Fruit fly (Drosophila melanogaster): ENCODE results near the gene CG4362.

The CG4362 gene

DNA sequence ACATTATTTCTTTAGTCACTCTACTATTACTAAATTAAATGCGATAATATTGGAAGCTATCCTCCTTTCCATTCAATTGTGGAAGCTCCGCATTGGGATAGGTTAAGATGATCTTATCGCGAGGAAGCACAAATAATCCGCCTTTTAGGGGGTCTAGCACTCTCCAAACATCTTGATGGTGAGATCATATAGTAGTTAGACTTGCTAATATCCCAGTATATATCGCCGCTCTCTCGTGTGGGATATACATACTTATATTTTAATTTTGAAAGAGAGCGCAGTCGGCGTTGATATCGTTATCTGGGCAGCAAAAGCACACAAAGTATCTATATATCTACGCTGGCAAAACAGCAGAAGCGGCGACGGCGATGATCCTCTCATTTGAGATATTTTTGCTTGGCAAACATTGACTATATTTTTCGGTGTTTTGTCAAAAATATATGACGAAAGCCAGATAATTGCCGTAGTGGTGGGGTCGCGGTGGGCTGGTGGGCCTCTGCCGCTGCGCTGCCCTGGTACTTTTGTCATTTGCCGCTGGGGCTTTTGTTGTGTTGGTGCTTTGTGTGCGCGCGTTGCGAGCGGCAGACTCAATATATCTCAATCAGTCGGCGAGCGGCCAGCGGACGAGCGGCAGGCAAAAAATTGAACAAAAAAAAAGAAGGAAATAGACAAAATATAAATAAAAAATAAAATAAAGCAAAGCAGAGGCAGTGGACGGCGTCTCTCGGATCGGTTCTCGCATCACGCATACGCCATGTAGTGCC, 10.2 kb upstream of the CG4362 start (continued):
- TF ChIP-seq danr (GFP tag; IDR thresholded peaks at IDR 0.05) (no peak), vvl (GFP tag; IDR thresholded peaks at IDR 0.05) (no peak), CG2889 (GFP tag; IDR thresholded peaks at IDR 0.05) (no peak), Trl (optimal IDR thresholded peaks at IDR 0.05) (peak in 1 of 2 experiments; percentile 41), Trl (GFP tag; optimal IDR thresholded peaks at IDR 0.05) (no peak), CG2875 (GFP tag; optimal IDR thresholded peaks at IDR 0.05) (no peak), Drgx (GFP tag; IDR thresholded peaks at IDR 0.05) (peak; percentile 75), ind (GFP tag; optimal IDR thresholded peaks at IDR 0.05) (no peak), Fer1 (GFP tag; optimal IDR thresholded peaks at IDR 0.05) (peak; percentile 46), CG18011 (GFP tag; optimal IDR thresholded peaks at IDR 0.05) (no peak), CG8290 (GFP tag; optimal IDR thresholded peaks at IDR 0.05) (no peak), CG8290 (tag; optimal IDR thresholded peaks at IDR 0.05) (no peak), shn (GFP tag; optimal IDR thresholded peaks at IDR 0.05) (no peak), CG10979 (tag; optimal IDR thresholded peaks at IDR 0.05) (no peak), CG14441 (GFP tag; IDR thresholded peaks at IDR 0.05) (no peak), otp (GFP tag; IDR thresholded peaks at IDR 0.05) (no peak), br (optimal IDR thresholded peaks at IDR 0.05) (no peak), ssp (GFP tag; IDR thresholded peaks at IDR 0.05) (no peak), Blimp-1 (GFP tag; optimal IDR thresholded peaks at IDR 0.05) (no peak), CG12744 (GFP tag; optimal IDR thresholded peaks at IDR 0.05) (no peak), Tbp (GFP tag; optimal IDR thresholded peaks at IDR 0.05) (no peak), CG12236 (GFP tag; optimal IDR thresholded peaks at IDR 0.05) (no peak), Bgb (GFP tag; IDR thresholded peaks at IDR 0.05; ENCODE audit: partially characterized antibody) (no peak), sqz (GFP tag; optimal IDR thresholded peaks at IDR 0.05) (no peak), fd96Cb (tag; optimal IDR thresholded peaks at IDR 0.05) (no peak), CG11695 (GFP tag; IDR thresholded peaks at IDR 0.05) (no peak), CG1024 (GFP tag; IDR thresholded peaks at IDR 0.05) (no peak), YL-1 (GFP tag; optimal IDR thresholded peaks at IDR 0.05) (no peak), grau (tag; optimal IDR thresholded peaks at IDR 0.05) (no peak), NfI (GFP tag; optimal IDR thresholded peaks at IDR 0.05) (no peak), CG8478 (optimal IDR thresholded peaks at IDR 0.05) (no peak), CG4820 (GFP tag; optimal IDR thresholded peaks at IDR 0.05) (no peak), run (tag; optimal IDR thresholded peaks at IDR 0.05) (no peak), CG7745 (tag; optimal IDR thresholded peaks at IDR 0.05) (no peak), HLHmδ (GFP tag; optimal IDR thresholded peaks at IDR 0.05) (no peak), CG4360 (GFP tag; IDR thresholded peaks at IDR 0.05) (no peak), ham (GFP tag; IDR thresholded peaks at IDR 0.05) (no peak), CG2199 (GFP tag; IDR thresholded peaks at IDR 0.05) (no peak), hkb (optimal IDR thresholded peaks at IDR 0.05) (no peak), hkb (GFP tag; IDR thresholded peaks at IDR 0.05) (no peak), NC2β (GFP tag; optimal IDR thresholded peaks at IDR 0.05) (no peak), pita (GFP tag; optimal IDR thresholded peaks at IDR 0.05) (no peak), Atf3 (GFP tag; optimal IDR thresholded peaks at IDR 0.05) (no peak), mam (GFP tag; optimal IDR thresholded peaks at IDR 0.05) (no peak), CHES-1-like (GFP tag; optimal IDR thresholded peaks at IDR 0.05) (no peak), CG17802 (tag; optimal IDR thresholded peaks at IDR 0.05) (no peak), sim (GFP tag; IDR thresholded peaks at IDR 0.05) (no peak), CG4707 (GFP tag; optimal IDR thresholded peaks at IDR 0.05) (no peak), CG12299 (tag; optimal IDR thresholded peaks at IDR 0.05) (peak; percentile 27), unpg (GFP tag; optimal IDR thresholded peaks at IDR 0.05) (no peak), tna (GFP tag; IDR thresholded peaks at IDR 0.05; ENCODE audit: partially characterized antibody) (no peak), CG15073 (GFP tag; optimal IDR thresholded peaks at IDR 0.05) (no peak), so (GFP tag; IDR thresholded peaks at IDR 0.05) (no peak)
